Worm (Caenorhabditis elegans): ENCODE measurements around the gene clec-66.
A peak's percentile ranks its signal among the peaks of the same experiment; 100 is the strongest.

Gene clec-66

DNA sequence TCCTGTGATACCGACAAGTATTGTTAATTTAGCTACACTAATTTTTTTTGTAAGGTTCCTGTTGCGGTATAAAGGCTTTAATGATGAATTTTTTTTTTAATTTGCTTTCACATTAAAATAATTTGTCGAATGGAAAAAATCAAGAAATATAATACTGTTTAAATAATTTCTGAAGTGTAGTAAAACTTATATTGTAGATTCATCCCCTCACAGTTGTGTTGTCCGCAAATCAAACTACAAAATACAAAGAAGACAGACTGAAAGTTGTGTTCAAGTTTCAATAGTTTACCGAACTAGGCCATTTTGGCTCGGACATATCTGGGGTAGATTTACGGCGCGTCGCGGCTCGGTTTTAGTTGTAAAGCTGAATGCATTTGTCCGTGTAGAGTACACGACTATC is 6.8 kb upstream of the clec-66 start:
- TF ChIP-seq nhr-21 (tag; optimal IDR thresholded peaks at IDR 0.05), result no peak
- TF ChIP-seq nhr-25 (tag; optimal IDR thresholded peaks at IDR 0.05), result no peak
- TF ChIP-seq peb-1 (tag; optimal IDR thresholded peaks at IDR 0.05), result no peak
- TF ChIP-seq ztf-11 (tag; optimal IDR thresholded peaks at IDR 0.05), result no peak
- no peak for TF ChIP-seq nhr-10 (tag; optimal IDR thresholded peaks at IDR 0.05)
- no peak for TF ChIP-seq sem-4 (tag; optimal IDR thresholded peaks at IDR 0.05)
- TF ChIP-seq lin-39 (tag; optimal IDR thresholded peaks at IDR 0.05), result no peak
- no peak for TF ChIP-seq mbf-1 (tag; optimal IDR thresholded peaks at IDR 0.05)
- no peak for TF ChIP-seq ZK546.5 (tag; optimal IDR thresholded peaks at IDR 0.05)
- no peak for TF ChIP-seq ztf-4 (tag; optimal IDR thresholded peaks at IDR 0.05)
- TF ChIP-seq lin-11 (tag; optimal IDR thresholded peaks at IDR 0.05), result no peak
- no peak for TF ChIP-seq nhr-11 (tag; optimal IDR thresholded peaks at IDR 0.05)
- no peak for TF ChIP-seq mdl-1 (tag; optimal IDR thresholded peaks at IDR 0.05)
- TF ChIP-seq lin-13 (GFP tag; optimal IDR thresholded peaks at IDR 0.05), result no peak
- TF ChIP-seq crh-2 (tag; optimal IDR thresholded peaks at IDR 0.05), result no peak
- TF ChIP-seq Y55F3AM.14 (GFP tag; optimal IDR thresholded peaks at IDR 0.05), result no peak

DNA sequence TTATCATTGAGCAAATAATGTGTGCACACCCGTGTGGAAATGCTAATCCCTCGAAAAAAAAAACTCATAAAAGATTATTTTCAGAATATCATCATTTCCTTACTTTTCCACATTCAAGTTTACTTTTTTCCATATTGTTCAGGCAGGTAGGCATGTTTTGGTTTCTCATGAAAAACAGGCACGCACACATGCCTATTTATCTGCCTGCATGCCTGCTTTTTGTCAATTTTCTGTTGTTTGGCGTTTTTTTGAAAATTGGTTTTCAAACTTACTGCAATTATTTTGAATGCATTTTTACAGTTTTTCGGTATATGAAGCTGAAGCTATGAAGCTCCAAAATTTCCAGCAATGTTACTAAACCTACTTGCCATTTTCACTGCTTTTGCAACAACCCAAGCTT is 6.3 kb upstream of the clec-66 start, which contains the start of gene clec-64:
TSS of gene clec-64 (plus strand) at position 301 of the 400 bp plus-strand sequence.
- peak; percentile 32 for TF ChIP-seq fos-1 (tag; optimal IDR thresholded peaks at IDR 0.05)
- TF ChIP-seq nhr-129 (tag; optimal IDR thresholded peaks at IDR 0.05), result no peak

DNA sequence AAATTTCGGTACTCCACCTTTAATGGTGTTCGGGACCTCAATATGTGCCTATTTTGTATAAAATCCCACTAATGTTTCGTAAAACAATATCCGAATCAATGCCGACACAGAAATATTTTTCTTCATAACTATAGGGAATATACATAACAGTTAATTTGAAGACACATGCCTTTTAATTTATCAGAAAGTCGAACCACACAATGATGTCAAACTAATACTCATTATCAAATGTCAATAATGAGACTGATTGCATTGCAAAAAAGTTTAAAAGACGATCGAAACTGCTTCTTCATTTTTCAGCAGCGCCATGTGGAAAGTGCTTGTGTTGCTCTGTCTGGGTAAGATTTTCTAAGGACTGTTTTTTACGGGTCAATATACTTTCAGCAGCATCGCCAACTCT is 3.2 kb upstream of the clec-66 start, which contains the start of gene clec-65:
TSS of gene clec-65 (plus strand) at position 301 of the 400 bp plus-strand sequence.
- no peak for TF ChIP-seq nhr-25 (tag; optimal IDR thresholded peaks at IDR 0.05)
- TF ChIP-seq ztf-1 (GFP tag; conservative IDR thresholded peaks at IDR 0.05), result no peak
- TF ChIP-seq unc-39 (tag; optimal IDR thresholded peaks at IDR 0.05), result no peak
- peak; percentile 70 for TF ChIP-seq fos-1 (tag; optimal IDR thresholded peaks at IDR 0.05)
- TF ChIP-seq crh-2 (tag; optimal IDR thresholded peaks at IDR 0.05), result no peak

DNA sequence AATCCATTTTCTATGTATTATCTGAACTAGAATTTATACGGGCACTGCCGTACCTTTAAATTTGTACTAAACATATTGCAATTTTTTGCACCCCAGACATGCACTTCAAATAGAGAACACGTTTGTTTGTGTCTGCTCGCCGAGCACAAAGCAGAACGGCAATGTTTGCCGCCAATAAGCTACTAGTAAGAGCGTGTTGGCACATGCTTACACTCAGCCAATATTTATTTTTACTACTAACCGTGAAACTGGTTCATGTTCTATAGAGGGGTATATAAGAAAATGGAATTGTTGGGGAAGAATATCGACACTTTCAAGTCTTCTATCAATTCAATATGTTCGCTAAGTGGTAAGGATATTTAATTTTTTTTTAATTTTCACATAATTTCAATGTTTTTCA is 2.9 kb downstream of the clec-66 start, which contains the start of gene nspb-11:
TSS of gene nspb-11 (plus strand) at position 301 of the 400 bp plus-strand sequence.
- TF ChIP-seq nhr-21 (tag; optimal IDR thresholded peaks at IDR 0.05) (no peak), F13H6.1 (tag; optimal IDR thresholded peaks at IDR 0.05) (no peak), ztf-11 (tag; optimal IDR thresholded peaks at IDR 0.05) (no peak), sma-3 (GFP tag; optimal IDR thresholded peaks at IDR 0.05) (no peak), lin-39 (tag; optimal IDR thresholded peaks at IDR 0.05) (no peak), ztf-4 (tag; optimal IDR thresholded peaks at IDR 0.05) (no peak), ceh-82 (tag; optimal IDR thresholded peaks at IDR 0.05) (no peak), ztf-1 (GFP tag; conservative IDR thresholded peaks at IDR 0.05) (no peak), mab-5 (tag; optimal IDR thresholded peaks at IDR 0.05) (no peak), elt-3 (tag; optimal IDR thresholded peaks at IDR 0.05) (no peak), blmp-1 (tag; optimal IDR thresholded peaks at IDR 0.05; ENCODE audit: insufficient read depth) (no peak), lsy-2 (tag; optimal IDR thresholded peaks at IDR 0.05) (no peak)

DNA sequence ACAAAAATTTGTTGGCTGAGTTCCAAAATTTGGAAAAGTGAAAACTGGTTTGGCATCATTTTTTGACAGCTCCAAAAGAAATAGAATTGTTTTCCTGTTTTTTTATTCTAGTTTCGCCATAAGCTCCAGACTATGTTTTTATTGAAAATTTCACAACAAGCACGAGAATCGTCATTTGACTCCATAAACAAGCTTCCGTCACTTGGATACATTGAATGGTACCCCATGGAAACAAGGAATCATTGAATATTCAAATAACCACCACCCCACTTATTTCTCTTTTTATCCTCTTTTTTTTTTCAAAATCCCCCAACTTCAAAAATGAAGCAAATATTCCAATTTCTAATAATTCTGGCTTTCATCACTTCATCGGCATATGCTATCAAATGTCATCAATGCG is 4.6 kb downstream of the clec-66 start, which contains the start of gene ddn-2:
TSS of gene ddn-2 (plus strand) at position 301 of the 400 bp plus-strand sequence.
- no peak for TF ChIP-seq zag-1 (tag; optimal IDR thresholded peaks at IDR 0.05)
- TF ChIP-seq unc-39 (tag; optimal IDR thresholded peaks at IDR 0.05), result no peak
- no peak for TF ChIP-seq C34F6.9 (tag; optimal IDR thresholded peaks at IDR 0.05)
- TF ChIP-seq ama-1 (optimal IDR thresholded peaks at IDR 0.05), result no peak
- TF ChIP-seq ztf-4 (tag; optimal IDR thresholded peaks at IDR 0.05), result no peak

DNA sequence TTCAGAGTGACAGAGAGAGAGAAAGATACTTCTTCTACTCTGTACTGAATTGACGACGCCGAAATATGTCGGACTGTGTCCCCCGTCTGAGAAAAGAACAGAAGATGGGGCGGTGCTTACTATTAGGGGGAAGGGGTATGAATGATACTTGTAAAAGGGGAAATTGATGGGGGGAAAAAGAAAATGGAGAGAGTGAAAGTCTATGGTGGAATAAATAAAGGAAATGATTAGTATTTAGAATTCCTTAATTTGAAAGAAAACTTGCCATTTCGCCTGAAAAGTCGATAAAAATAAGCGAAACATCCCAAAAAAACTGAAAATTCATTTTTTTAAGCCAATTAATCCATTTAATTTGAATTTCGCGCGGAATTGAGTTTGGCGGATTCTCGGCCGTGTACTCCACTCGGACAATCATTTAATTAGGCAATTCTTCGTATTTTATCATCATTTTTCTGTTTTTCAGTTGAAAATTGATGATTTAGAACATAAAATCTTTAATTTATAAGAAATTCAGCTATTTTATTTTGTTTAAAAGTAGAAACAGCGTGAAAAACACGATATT is 10.4 kb downstream of the clec-66 start, which contains the start of gene F35C5.12:
TSS of gene F35C5.12 (minus strand) at position 51 of the 562 bp plus-strand sequence.
- TF ChIP-seq C34F6.9 (tag; optimal IDR thresholded peaks at IDR 0.05) (peak; percentile 46), gmeb-1 (tag; optimal IDR thresholded peaks at IDR 0.05) (peak; percentile 91), sma-3 (GFP tag; optimal IDR thresholded peaks at IDR 0.05) (peak; percentile 60), nhr-25 (tag; optimal IDR thresholded peaks at IDR 0.05) (peak; percentile 36), sma-9 (GFP tag; optimal IDR thresholded peaks at IDR 0.05) (peak; percentile 47), sma-9 (tag; optimal IDR thresholded peaks at IDR 0.05) (no peak), F13H6.1 (tag; optimal IDR thresholded peaks at IDR 0.05) (peak; percentile 6), lsy-2 (tag; optimal IDR thresholded peaks at IDR 0.05) (peak; percentile 8 to 74), nhr-10 (tag; optimal IDR thresholded peaks at IDR 0.05) (no peak), ceh-16 (tag; optimal IDR thresholded peaks at IDR 0.05) (peak; percentile 2), nhr-21 (tag; optimal IDR thresholded peaks at IDR 0.05) (peak; percentile 12), fos-1 (tag; optimal IDR thresholded peaks at IDR 0.05) (peak; percentile 30), blmp-1 (tag; optimal IDR thresholded peaks at IDR 0.05; ENCODE audit: insufficient read depth) (no peak), zag-1 (tag; optimal IDR thresholded peaks at IDR 0.05) (no peak), unc-55 (GFP tag; optimal IDR thresholded peaks at IDR 0.05) (peak; percentile 55)

Measured in whole organism, L2 larva.